Fruit fly (Drosophila melanogaster) whole organism, prepupa: ENCODE measurements around the gene RpL40.

Experiments
- Blimp-1 ChIP-seq: fragments of 200-800 bp; sonication (Bioruptor generic); optimal IDR thresholded peaks from 3 replicates; lab custom pipeline; 2017; ENCODE audit warnings: missing biosample characterization, missing genetic modification characterization, mild to moderate bottlenecking, moderate library complexity, missing genetic modification reagents
- CG10631 ChIP-seq: fragments of 200-800 bp; sonication (Bioruptor generic); optimal IDR thresholded peaks from 2 replicates; lab custom pipeline; 2016; ENCODE audit warnings: missing biosample characterization, missing genetic modification characterization
- CG10669 ChIP-seq: fragments of 200-800 bp; sonication (Bioruptor generic); optimal IDR thresholded peaks from 3 replicates; lab custom pipeline; 2018; ENCODE audit warnings: missing biosample characterization, mild to moderate bottlenecking, missing genetic modification characterization, moderate library complexity
- CG11762 ChIP-seq: fragments of 200-800 bp; sonication (Bioruptor generic); optimal IDR thresholded peaks from 3 replicates; lab custom pipeline; 2016; ENCODE audit warnings: missing biosample characterization, missing genetic modification characterization; ENCODE audit not compliant: insufficient read depth
- CG15336 ChIP-seq: fragments of 200-800 bp; sonication (Bioruptor generic); IDR thresholded peaks from 2 replicates; pipeline ENCODE4 v1.3.6; 2022; ENCODE audit warnings: missing biosample characterization, missing genetic modification characterization
- CG3032 ChIP-seq: fragments of 200-800 bp; optimal IDR thresholded peaks from 2 replicates; lab custom pipeline; 2019; ENCODE audit warnings: missing biosample characterization, mild to moderate bottlenecking, missing genetic modification characterization, moderate library complexity
- CG31627 ChIP-seq: fragments of 200-800 bp; sonication (Bioruptor generic); optimal IDR thresholded peaks from 3 replicates; lab custom pipeline; 2016; ENCODE audit warnings: missing biosample characterization, missing genetic modification characterization
- CG32006 ChIP-seq: fragments of 200-800 bp; sonication (Bioruptor generic); optimal IDR thresholded peaks from 3 replicates; lab custom pipeline; 2017; ENCODE audit warnings: missing biosample characterization, mild to moderate bottlenecking, missing genetic modification characterization
- CG3919 ChIP-seq: fragments of 200-800 bp; sonication (Bioruptor generic); optimal IDR thresholded peaks from 3 replicates; lab custom pipeline; 2016; ENCODE audit warnings: missing biosample characterization, missing genetic modification characterization
- CG4318 ChIP-seq: fragments of 200-800 bp; sonication (Bioruptor generic); optimal IDR thresholded peaks from 3 replicates; lab custom pipeline; 2017; ENCODE audit warnings: missing biosample characterization, mild to moderate bottlenecking, missing genetic modification characterization
- CG6163 ChIP-seq: fragments of 200-800 bp; sonication (Bioruptor generic); IDR thresholded peaks from 3 replicates; pipeline ENCODE4 v1.3.6; 2022; ENCODE audit warnings: missing biosample characterization, missing genetic modification characterization
- CG6276 ChIP-seq: fragments of 200-800 bp; sonication (Bioruptor generic); optimal IDR thresholded peaks from 2 replicates; lab custom pipeline; 2017; ENCODE audit warnings: missing biosample characterization, mild to moderate bottlenecking, missing genetic modification characterization
- CG6792 ChIP-seq: fragments of 200-800 bp; sonication (Bioruptor generic); optimal IDR thresholded peaks from 3 replicates; lab custom pipeline; 2016; ENCODE audit warnings: missing biosample characterization, missing genetic modification characterization
- CG6808 ChIP-seq: fragments of 200-800 bp; sonication (Bioruptor generic); optimal IDR thresholded peaks from 3 replicates; lab custom pipeline; 2017; ENCODE audit warnings: missing biosample characterization, missing genetic modification characterization, mild to moderate bottlenecking, moderate library complexity, missing genetic modification reagents
- CG6854 ChIP-seq: fragments of 200-800 bp; sonication (Bioruptor generic); optimal IDR thresholded peaks from 2 replicates; lab custom pipeline; 2017; ENCODE audit warnings: missing biosample characterization, mild to moderate bottlenecking, missing genetic modification characterization
- CG7368 ChIP-seq: fragments of 200-800 bp; sonication (Bioruptor generic); optimal IDR thresholded peaks from 3 replicates; lab custom pipeline; 2016; ENCODE audit warnings: missing biosample characterization, missing genetic modification characterization
- CG8119 ChIP-seq: fragments of 200-800 bp; sonication (Bioruptor generic); IDR thresholded peaks from 3 replicates; pipeline ENCODE4 v1.3.6; 2022; ENCODE audit warnings: missing biosample characterization, missing genetic modification characterization
- CG9139 ChIP-seq: fragments of 200-800 bp; sonication (Bioruptor generic); optimal IDR thresholded peaks from 3 replicates; lab custom pipeline; 2017; ENCODE audit warnings: missing biosample characterization, mild to moderate bottlenecking, missing genetic modification characterization
- Eip75B ChIP-seq: fragments of 200-800 bp; sonication (Bioruptor generic); optimal IDR thresholded peaks from 3 replicates; lab custom pipeline; 2016; ENCODE audit warnings: missing biosample characterization, missing genetic modification characterization
- Eip78C ChIP-seq: fragments of 200-800 bp; sonication (Bioruptor generic); peaks from one replicate; lab custom pipeline; 2016; ENCODE audit warnings: missing biosample characterization, missing genetic modification characterization
- Eip93F ChIP-seq: fragments of 200-800 bp; sonication (Bioruptor generic); optimal IDR thresholded peaks from 2 replicates; lab custom pipeline; 2016; ENCODE audit warnings: missing biosample characterization, mild to moderate bottlenecking, missing genetic modification characterization
- Ets21C ChIP-seq: fragments of 200-800 bp; sonication (Bioruptor generic); optimal IDR thresholded peaks from 3 replicates; lab custom pipeline; 2016; ENCODE audit warnings: missing biosample characterization, missing genetic modification characterization
- Ets96B ChIP-seq: fragments of 200-800 bp; optimal IDR thresholded peaks from 2 replicates; lab custom pipeline; 2019; ENCODE audit warnings: missing biosample characterization, mild to moderate bottlenecking, missing genetic modification characterization, moderate library complexity
- Gug ChIP-seq: fragments of 200-800 bp; sonication (Bioruptor generic); IDR thresholded peaks from 2 replicates; pipeline ENCODE4 v1.3.6; 2022; ENCODE audit warnings: missing biosample characterization, missing genetic modification characterization
- Hr38 ChIP-seq: sonication (Bioruptor generic); optimal IDR thresholded peaks from 2 replicates; lab custom pipeline; 2016; ENCODE audit warnings: missing biosample characterization, missing genetic modification characterization
- Hr39 ChIP-seq: fragments of 200-800 bp; sonication (Bioruptor generic); optimal IDR thresholded peaks from 2 replicates; lab custom pipeline; 2016; ENCODE audit warnings: missing biosample characterization, missing genetic modification characterization
- Hr4 ChIP-seq: fragments of 200-800 bp; sonication (Bioruptor generic); optimal IDR thresholded peaks from 3 replicates; lab custom pipeline; 2016; ENCODE audit warnings: missing biosample characterization, missing genetic modification characterization
- Met ChIP-seq: fragments of 200-800 bp; sonication (Bioruptor generic); optimal IDR thresholded peaks from 3 replicates; lab custom pipeline; 2016; ENCODE audit warnings: missing biosample characterization, missing genetic modification characterization
- OdsH ChIP-seq: fragments of 200-800 bp; sonication (Bioruptor generic); optimal IDR thresholded peaks from 3 replicates; lab custom pipeline; 2016; ENCODE audit warnings: missing biosample characterization, missing genetic modification characterization
- Sox102F ChIP-seq: fragments of 200-800 bp; sonication (Bioruptor generic); optimal IDR thresholded peaks from 2 replicates; lab custom pipeline; 2016; ENCODE audit warnings: missing biosample characterization, mild to moderate bottlenecking, missing genetic modification characterization
- Sox14 ChIP-seq: fragments of 200-800 bp; sonication (Bioruptor generic); optimal IDR thresholded peaks from 3 replicates; lab custom pipeline; 2016; ENCODE audit warnings: missing biosample characterization, missing genetic modification characterization
- Sox15 ChIP-seq: fragments of 200-800 bp; sonication (Bioruptor generic); optimal IDR thresholded peaks from 3 replicates; lab custom pipeline; 2016; ENCODE audit warnings: missing biosample characterization, missing genetic modification characterization
- achi ChIP-seq: fragments of 200-800 bp; sonication (Bioruptor generic); optimal IDR thresholded peaks from 3 replicates; lab custom pipeline; 2016; ENCODE audit warnings: missing biosample characterization, missing genetic modification characterization
- acj6 ChIP-seq: fragments of 200-800 bp; sonication (Bioruptor generic); optimal IDR thresholded peaks from 3 replicates; lab custom pipeline; 2016; ENCODE audit warnings: missing biosample characterization, missing genetic modification characterization
- cyc ChIP-seq: fragments of 200-800 bp; sonication (Bioruptor generic); optimal IDR thresholded peaks from 3 replicates; lab custom pipeline; 2016; ENCODE audit warnings: missing biosample characterization, missing genetic modification characterization
- dac ChIP-seq: fragments of 200-800 bp; sonication (Bioruptor generic); optimal IDR thresholded peaks from 2 replicates; lab custom pipeline; 2017; ENCODE audit warnings: missing biosample characterization, mild to moderate bottlenecking, missing genetic modification characterization
- dsx ChIP-seq: fragments of 200-800 bp; optimal IDR thresholded peaks from 3 replicates; lab custom pipeline; 2019; ENCODE audit warnings: missing biosample characterization, mild to moderate bottlenecking, missing genetic modification characterization, moderate library complexity; ENCODE audit not compliant: poor library complexity, severe bottlenecking
- eg ChIP-seq: fragments of 200-800 bp; sonication (Bioruptor generic); IDR thresholded peaks from 3 replicates; pipeline ENCODE4 v1.3.6; 2022; ENCODE audit warnings: missing biosample characterization, missing genetic modification characterization
- esn ChIP-seq: fragments of 200-800 bp; sonication (Bioruptor generic); optimal IDR thresholded peaks from 2 replicates; lab custom pipeline; 2016; ENCODE audit warnings: missing biosample characterization, mild to moderate bottlenecking, missing genetic modification characterization, moderate library complexity
- fd85E ChIP-seq: fragments of 200-800 bp; sonication (Bioruptor generic); optimal IDR thresholded peaks from 3 replicates; lab custom pipeline; 2016; ENCODE audit warnings: missing biosample characterization, missing genetic modification characterization
- fkh ChIP-seq: fragments of 200-800 bp; sonication (Bioruptor generic); optimal IDR thresholded peaks from 3 replicates; lab custom pipeline; 2017; ENCODE audit warnings: missing biosample characterization, mild to moderate bottlenecking, missing genetic modification characterization, moderate library complexity
- lz ChIP-seq: fragments of 200-800 bp; sonication (Bioruptor generic); optimal IDR thresholded peaks from 3 replicates; lab custom pipeline; 2016; ENCODE audit warnings: missing biosample characterization, missing genetic modification characterization
- net ChIP-seq: fragments of 200-800 bp; sonication (Bioruptor generic); optimal IDR thresholded peaks from 3 replicates; lab custom pipeline; 2016; ENCODE audit warnings: missing biosample characterization, missing genetic modification characterization
- pdm3 ChIP-seq: fragments of 200-800 bp; sonication (Bioruptor generic); optimal IDR thresholded peaks from 3 replicates; lab custom pipeline; 2016; ENCODE audit warnings: missing biosample characterization, missing genetic modification characterization
- spab ChIP-seq: fragments of 200-800 bp; sonication (Bioruptor generic); optimal IDR thresholded peaks from 2 replicates; lab custom pipeline; 2017; ENCODE audit warnings: missing biosample characterization, mild to moderate bottlenecking, missing genetic modification characterization, missing genetic modification reagents
- ss ChIP-seq, 2 experiments: fragments of 200-800 bp; sonication (Bioruptor generic); optimal IDR thresholded peaks; 2 replicates in 1 of 2; 3 replicates in 1 of 2; lab custom pipeline; 2017 to 2018; ENCODE audit warnings: mild to moderate bottlenecking in 2 of 2, missing biosample characterization in 2 of 2, missing genetic modification characterization in 2 of 2, moderate library complexity in 1 of 2
- svp ChIP-seq: fragments of 200-800 bp; sonication (Bioruptor generic); peaks from one replicate; lab custom pipeline; 2016; ENCODE audit warnings: missing biosample characterization, missing genetic modification characterization
- vri ChIP-seq: fragments of 200-800 bp; sonication (Bioruptor generic); optimal IDR thresholded peaks from 3 replicates; lab custom pipeline; 2016; ENCODE audit warnings: missing biosample characterization, mild to moderate bottlenecking, missing genetic modification characterization

Gene RpL40

dm6 chr2L:4222921-4223279 lies 4.6 kb upstream of the RpL40 start (continued):
- TF ChIP-seq Eip93F (GFP tag; lab: Kevin White, UChicago) = peak; percentile 59
- peak; percentile 69 for TF ChIP-seq CG8119
- TF ChIP-seq Met (GFP tag; lab: Kevin White, UChicago) = peak; percentile 86
- peak; percentile 79 for TF ChIP-seq Eip75B (GFP tag; lab: Kevin White, UChicago)
- peak; percentile 67 for TF ChIP-seq pdm3 (GFP tag; lab: Kevin White, UChicago)
- peak; percentile 91 to 93 for TF ChIP-seq ss (GFP tag; optimal IDR thresholded peaks at IDR 0.05; lab: Kevin White, UChicago)
- no peak for TF ChIP-seq fd85E (GFP tag; lab: Kevin White, UChicago)
- TF ChIP-seq dsx (GFP tag; lab: Kevin White, UChicago) = peak; percentile 86
- TF ChIP-seq CG6163 (GFP tag; lab: Robert Waterston, UW) = peak; percentile 88
- peak; percentile 57 for TF ChIP-seq Hr39 (GFP tag; lab: Kevin White, UChicago)
- peak; percentile 60 for TF ChIP-seq CG6276 (GFP tag; lab: Kevin White, UChicago)
- TF ChIP-seq CG10631 = peak; percentile 92
- TF ChIP-seq CG9139 = peak; percentile 89
- TF ChIP-seq net (GFP tag; lab: Kevin White, UChicago) = peak; percentile 75
- peak; percentile 89 for TF ChIP-seq acj6 (GFP tag; lab: Kevin White, UChicago)
- TF ChIP-seq CG3032 (tag; lab: Kevin White, UChicago) = peak; percentile 94
- peak; percentile 45 for TF ChIP-seq CG6854 (GFP tag; lab: Kevin White, UChicago)
- peak; percentile 60 for TF ChIP-seq Sox15 (GFP tag; lab: Kevin White, UChicago)
- TF ChIP-seq CG32006 = peak; percentile 78
- peak; percentile 68 for TF ChIP-seq CG11762 (GFP tag; lab: Kevin White, UChicago)

dm6 chr2L:4224158-4224799 lies 3.2 kb upstream of the RpL40 start:
- TF ChIP-seq esn (GFP tag; lab: Kevin White, UChicago) (peak; percentile 55), OdsH (GFP tag; lab: Kevin White, UChicago) (peak; percentile 42), Eip78C (peak; percentile 80), Blimp-1 (GFP tag; lab: Kevin White, UChicago) (no peak), CG31627 (GFP tag; lab: Kevin White, UChicago) (peak; percentile 34), pdm3 (GFP tag; lab: Kevin White, UChicago) (peak; percentile 47), dsx (GFP tag; lab: Kevin White, UChicago) (no peak), CG7368 (GFP tag; lab: Kevin White, UChicago) (no peak), CG3919 (GFP tag; lab: Kevin White, UChicago) (peak; percentile 15), Hr39 (GFP tag; lab: Kevin White, UChicago) (peak; percentile 26), CG4318 (no peak), Gug (GFP tag; lab: Robert Waterston, UW) (no peak), Ets21C (GFP tag; lab: Kevin White, UChicago) (peak; percentile 11), CG6792 (no peak), Eip75B (GFP tag; lab: Kevin White, UChicago) (peak; percentile 24), Sox102F (GFP tag; lab: Kevin White, UChicago) (peak; percentile 36), lz (peak; percentile 40), fkh (GFP tag; lab: Kevin White, UChicago) (no peak), CG32006 (no peak), CG6808 (GFP tag; lab: Kevin White, UChicago) (no peak), Hr4 (peak; percentile 27), Hr38 (GFP tag; lab: Kevin White, UChicago) (no peak), CG15336 (GFP tag; lab: Robert Waterston, UW) (no peak), Ets96B (tag; lab: Kevin White, UChicago) (no peak), fd85E (GFP tag; lab: Kevin White, UChicago) (no peak), spab (no peak), Sox14 (peak; percentile 46), Met (GFP tag; lab: Kevin White, UChicago) (peak; percentile 36), CG10669 (GFP tag; lab: Kevin White, UChicago) (peak; percentile 8), svp (GFP tag; lab: Kevin White, UChicago) (peak; percentile 64), CG11762 (GFP tag; lab: Kevin White, UChicago) (no peak), eg (GFP tag; lab: Robert Waterston, UW) (no peak), dac (no peak), achi (no peak), cyc (GFP tag; lab: Kevin White, UChicago) (peak; percentile 11), vri (peak; percentile 32), net (GFP tag; lab: Kevin White, UChicago) (no peak)
